Worm (Caenorhabditis elegans): ENCODE results near the gene nhr-255.

DNA sequence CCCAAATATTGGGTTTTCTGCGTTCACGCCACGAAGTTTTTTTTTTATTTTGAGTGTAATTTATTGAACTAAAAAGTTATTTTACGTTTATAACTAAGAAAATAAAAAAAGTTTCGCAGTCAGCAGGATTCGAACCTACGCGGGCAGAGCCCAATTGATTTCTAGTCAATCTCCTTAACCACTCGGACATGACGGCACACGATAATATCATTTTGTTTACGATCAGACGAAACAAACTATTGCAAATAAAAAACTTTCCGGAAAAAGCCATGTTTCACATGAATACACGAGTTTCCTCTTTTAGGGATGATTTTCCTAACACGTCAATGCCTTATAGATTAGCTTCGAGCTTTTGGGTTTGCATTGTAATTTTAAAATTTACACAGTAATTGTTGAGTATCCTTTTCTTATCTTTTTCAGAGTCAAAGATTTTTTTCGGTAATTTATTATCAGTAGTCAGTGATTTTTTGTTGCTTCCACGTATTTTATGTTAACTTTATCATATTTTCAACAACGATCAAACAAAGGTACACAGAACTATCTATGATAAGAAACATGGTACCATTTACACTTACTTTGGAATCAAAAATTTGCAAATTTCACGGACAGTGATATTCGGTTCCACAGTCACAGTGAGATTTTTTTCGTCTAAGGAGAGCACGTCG is 27.6 kb downstream of the nhr-255 start:
- TF ChIP-seq sox-4 (tag; optimal IDR thresholded peaks at IDR 0.05) = no peak
- no peak for TF ChIP-seq ama-1 (optimal IDR thresholded peaks at IDR 0.05)
- no peak for TF ChIP-seq pha-4 (tag; optimal IDR thresholded peaks at IDR 0.05)
- no peak for TF ChIP-seq npax-4 (tag; optimal IDR thresholded peaks at IDR 0.05)
- no peak for TF ChIP-seq K02D7.2 (tag; optimal IDR thresholded peaks at IDR 0.05)
- TF ChIP-seq sox-2 (GFP tag; IDR thresholded peaks at IDR 0.05) = no peak
- no peak for TF ChIP-seq dve-1 (tag; optimal IDR thresholded peaks at IDR 0.05)
- no peak for TF ChIP-seq fkh-10 (GFP tag; optimal IDR thresholded peaks at IDR 0.05)
- TF ChIP-seq pha-2 (tag; optimal IDR thresholded peaks at IDR 0.05) = no peak
- TF ChIP-seq K09A11.1 (tag; optimal IDR thresholded peaks at IDR 0.05; ENCODE audit: insufficient read depth) = no peak
- TF ChIP-seq rnt-1 (tag; optimal IDR thresholded peaks at IDR 0.05) = no peak
- no peak for TF ChIP-seq sdc-2 (tag; optimal IDR thresholded peaks at IDR 0.05)
- TF ChIP-seq elt-2 (tag; optimal IDR thresholded peaks at IDR 0.05) = peak; percentile 4
- no peak for TF ChIP-seq lim-6 (tag; optimal IDR thresholded peaks at IDR 0.05)
